Fruit fly (Drosophila melanogaster): ENCODE data around the gene mRpS6.

DNA sequence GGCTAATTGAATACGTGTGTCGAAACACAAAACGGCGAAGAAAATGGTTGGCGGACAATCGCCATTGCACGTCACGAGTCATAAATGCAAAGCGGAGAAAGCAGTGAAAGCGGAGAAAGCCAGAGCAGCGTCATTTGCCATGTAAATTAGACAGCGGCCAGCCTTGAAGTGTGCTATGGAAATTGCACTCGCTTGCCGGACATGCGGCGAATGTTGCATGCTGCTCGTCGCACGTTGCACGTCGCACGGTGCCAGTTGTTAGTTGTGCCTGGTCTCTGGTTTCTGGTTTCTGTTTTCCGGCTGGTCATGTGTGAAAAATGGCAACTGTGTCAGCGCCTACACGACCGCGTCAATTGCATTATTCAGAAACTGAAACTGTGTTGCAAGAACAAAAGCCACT is 13.1 kb downstream of the mRpS6 start:
- TF ChIP-seq CG1620 (GFP tag; optimal IDR thresholded peaks at IDR 0.05): no peak
- no peak for TF ChIP-seq CG7101 (tag; optimal IDR thresholded peaks at IDR 0.05)
- no peak for TF ChIP-seq cic (GFP tag; optimal IDR thresholded peaks at IDR 0.05)
- TF ChIP-seq pad (GFP tag; optimal IDR thresholded peaks at IDR 0.05): no peak
- no peak for TF ChIP-seq bab1 (GFP tag; optimal IDR thresholded peaks at IDR 0.05)
